Fruit fly (Drosophila melanogaster): Measurements from ENCODE around the gene CG16756.

Gene CG16756

DNA sequence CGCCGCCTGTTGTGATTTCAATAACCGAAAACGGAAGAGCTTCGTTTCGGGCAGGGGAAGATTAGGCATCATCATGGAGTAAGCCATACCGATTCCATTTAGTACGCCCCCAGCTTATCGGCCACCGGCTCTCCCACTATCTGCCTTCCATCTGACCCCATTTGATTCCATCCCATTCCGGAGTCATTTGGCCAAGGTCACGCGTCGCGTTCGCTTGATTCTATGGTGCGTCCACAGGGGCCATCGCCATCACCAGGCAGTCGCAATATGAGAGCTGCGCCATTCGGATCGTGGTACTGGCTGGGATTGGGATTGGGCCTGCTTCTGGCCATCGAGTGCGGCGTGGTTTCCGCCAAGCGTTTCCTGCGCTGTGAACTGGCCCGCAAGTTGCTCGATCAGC lies at the start of gene CG16756:
Gene CG16756 (plus strand): TSS at position 257 of the 400 bp plus-strand sequence.
- peak; percentile 12 for TF ChIP-seq noc (tag; optimal IDR thresholded peaks at IDR 0.05)

DNA sequence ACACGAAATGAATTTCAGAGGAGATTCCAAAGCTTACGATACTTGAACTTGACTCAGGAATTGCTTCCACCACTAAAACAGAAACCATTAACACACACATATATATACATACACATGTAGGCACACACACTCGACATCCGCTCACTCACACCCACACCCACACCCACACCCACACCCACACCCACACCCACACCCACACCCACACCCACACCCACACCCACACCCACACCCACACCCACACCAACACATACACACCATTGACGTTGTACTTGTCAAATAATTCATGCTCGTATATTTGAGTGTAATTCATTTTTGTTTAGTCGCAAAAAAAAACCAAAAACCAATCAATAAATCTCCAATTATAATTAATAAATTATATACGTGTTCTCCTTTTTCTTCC lies 44.8 kb upstream of the CG16756 start:
- TF ChIP-seq noc (tag; optimal IDR thresholded peaks at IDR 0.05) = no peak

DNA sequence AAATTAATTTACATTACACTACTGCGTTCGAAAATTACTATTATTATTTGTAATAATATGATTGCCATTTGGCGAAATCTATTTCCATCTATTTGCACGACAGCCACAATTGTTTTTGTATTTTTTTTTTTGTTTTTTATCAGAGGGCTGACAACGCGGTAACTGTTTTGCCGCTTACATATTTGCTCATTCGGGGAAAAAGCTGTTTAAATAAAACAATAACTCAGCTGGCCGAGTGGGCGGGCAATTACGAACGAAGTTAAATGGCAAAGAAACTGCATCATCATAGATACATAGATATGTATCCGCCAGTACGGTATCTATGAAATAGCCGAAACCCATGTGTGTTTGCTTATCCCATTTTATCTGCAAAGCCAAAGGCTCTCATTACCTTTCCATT lies 18.4 kb upstream of the CG16756 start:
- no peak for TF ChIP-seq noc (tag; optimal IDR thresholded peaks at IDR 0.05)

DNA sequence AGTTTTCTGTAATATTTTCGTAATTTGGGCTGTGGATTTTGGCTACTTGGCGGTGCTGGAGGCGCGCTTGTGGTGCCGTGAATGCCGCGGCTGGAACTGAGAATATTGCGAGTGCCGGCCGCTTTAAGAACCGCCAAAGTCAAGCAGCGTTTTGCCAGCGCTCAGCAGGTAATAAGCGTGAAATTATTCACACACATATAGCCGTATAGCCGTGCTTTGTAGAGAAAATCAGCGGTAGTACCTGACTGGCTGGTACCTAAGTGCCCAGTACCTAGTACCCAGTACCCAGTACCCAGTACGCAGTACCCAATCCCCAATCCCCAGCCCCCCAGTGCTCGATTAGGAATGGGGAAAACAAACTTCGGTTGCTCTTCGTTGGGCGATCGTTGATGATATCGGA lies 16.6 kb upstream of the CG16756 start, which contains the start of gene NAAT1:
Gene NAAT1 (minus strand): TSS at position 101 of the 400 bp plus-strand sequence.
- TF ChIP-seq noc (tag; optimal IDR thresholded peaks at IDR 0.05) = no peak

DNA sequence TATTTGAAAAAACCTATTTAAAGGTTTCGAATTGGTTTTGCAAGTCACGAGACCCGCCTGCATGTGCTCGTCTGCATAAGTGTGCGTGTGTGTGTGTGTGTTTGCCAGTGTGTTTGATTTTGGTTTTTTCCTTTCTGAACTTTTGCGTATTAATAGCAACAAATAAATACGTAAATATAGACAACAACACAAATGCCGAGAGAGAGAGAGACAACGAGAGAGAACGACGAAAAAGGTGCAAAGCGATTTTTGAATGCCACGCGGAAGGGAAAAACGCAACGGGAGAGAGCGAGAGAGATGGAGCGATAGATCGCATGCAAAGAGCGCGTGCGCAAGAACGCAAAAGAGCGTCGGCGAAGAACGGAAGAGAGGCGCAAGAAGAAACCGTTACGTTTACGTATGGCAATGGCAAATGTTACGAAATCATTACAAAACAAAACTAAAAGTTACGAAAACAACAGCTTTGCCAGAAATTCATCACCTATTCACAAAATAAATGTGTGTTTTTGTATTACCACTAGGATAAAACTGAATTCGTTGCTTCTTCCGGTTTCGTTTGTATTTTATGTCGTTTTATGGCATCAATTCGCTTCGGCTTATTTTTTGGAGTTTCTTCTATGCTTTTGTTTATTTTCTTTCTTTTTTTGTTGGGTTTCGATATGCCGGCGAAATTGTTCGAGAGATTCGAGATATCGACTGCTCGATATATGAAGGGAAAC lies 9.3 kb upstream of the CG16756 start:
- no peak for TF ChIP-seq noc (tag; optimal IDR thresholded peaks at IDR 0.05)

DNA sequence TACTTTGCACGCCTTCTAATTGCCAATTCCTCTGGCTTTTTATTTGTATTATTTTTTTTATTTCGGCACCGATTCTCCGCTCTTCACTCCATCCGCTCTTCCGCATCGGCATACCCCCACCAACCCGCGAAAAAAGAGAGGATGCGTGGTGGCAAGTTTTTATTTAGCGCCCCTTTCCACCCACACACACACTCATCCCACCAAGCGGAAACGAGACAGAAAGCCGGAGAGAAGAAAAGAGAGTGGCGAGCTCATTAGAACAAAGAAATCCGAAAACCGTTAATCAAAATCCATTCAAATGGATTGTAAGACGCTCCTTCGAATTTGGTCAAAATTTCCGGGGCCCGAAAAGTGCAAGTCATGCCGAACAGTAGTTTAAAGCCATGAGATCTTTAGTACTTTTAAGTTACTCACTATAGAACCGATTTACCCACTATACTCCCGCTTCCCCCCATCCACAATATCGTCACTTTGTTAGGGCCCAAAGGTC lies 8.7 kb upstream of the CG16756 start:
- no peak for TF ChIP-seq noc (tag; optimal IDR thresholded peaks at IDR 0.05)

DNA sequence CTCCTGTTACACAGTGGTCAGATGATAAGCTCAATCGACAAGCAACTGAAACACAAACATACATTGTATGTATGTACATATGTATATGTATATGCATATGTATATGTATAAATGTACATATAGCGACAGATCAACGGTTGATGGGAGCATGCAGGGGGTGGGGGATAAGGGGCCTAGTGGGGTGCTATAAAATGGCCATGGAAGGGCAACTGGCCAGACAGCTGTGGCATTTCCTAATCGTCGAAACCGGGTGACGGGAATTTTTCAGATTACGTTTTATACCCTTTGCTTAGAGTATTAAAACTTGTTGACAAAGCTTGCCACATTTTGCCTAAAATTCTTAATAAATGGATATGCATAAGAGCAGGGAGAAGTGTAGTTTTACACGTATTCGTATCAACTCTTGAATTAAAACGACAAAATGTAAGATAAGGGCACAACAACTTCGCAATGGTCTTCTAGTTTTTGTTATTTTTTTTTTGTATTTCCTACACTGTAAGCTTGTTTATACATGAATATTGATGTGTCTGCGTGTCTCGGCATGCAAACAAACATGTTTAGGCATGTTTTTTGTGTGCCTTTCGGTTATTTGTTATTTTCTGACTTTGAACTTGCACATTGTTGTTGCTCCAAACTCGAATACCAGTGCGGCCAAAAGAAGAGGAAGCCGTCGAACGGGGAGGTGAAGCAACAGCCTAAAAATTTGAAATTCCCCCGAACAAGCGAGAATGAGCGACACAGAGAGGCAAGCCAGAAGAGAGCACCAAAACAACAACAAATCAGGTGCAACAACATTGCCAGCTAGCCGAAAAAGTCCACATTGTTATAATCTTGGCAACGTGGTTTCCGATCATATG lies 8.0 kb upstream of the CG16756 start:
- TF ChIP-seq noc (tag; optimal IDR thresholded peaks at IDR 0.05) = peak; percentile 56

DNA sequence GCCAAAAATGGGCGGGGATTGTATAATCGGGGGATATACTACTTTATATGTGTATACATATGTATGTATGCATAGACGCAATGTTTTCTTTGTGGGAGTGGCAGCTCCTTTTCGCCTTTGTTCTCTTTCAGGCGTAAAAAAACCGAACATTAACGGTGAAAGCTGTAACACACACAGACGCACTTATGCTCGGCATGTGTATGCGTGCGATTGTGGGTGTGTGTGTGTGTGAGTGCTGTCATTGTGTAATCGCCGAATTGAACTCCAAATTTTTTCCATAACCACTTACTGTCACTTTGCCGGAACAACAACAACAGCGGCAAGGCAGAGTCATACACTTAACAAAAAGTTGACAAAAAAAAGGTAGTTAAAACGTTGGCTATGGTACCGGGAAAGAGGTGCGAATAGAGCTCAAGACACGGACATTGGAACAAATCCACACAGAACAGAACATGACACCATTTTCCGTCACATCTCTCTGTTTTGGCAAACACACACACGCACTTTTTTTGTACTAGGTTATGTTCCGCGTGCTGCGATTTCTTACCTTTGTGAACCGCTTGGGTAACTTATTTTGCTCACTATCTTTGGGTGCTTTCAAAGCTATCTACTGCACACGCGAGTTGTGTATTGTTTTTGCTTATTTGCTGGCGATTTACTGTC lies 7.3 kb upstream of the CG16756 start:
- TF ChIP-seq noc (tag; optimal IDR thresholded peaks at IDR 0.05) = no peak

DNA sequence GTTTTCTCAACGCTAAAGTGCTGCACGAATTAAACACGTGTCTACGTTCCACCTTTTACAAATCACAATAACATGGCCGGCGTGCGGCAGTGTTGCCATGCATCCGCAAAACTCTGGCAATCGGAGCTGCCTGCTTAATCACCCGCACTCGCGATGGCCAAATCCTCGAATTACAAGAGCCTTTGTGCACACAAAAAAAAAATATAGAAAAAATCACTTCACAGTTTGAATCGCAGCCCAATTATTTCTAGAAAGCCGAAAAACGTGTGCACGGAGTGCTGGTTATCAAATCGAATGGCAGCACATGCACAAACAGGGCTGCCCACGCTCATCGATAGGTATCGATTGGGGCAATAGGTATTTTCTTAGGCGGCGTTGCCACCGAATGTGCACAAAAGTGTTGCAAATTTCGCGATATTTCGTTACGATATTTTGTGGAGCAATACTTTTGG lies 6.7 kb upstream of the CG16756 start, which contains the start of gene spoon:
Gene spoon (minus strand): TSS at position 300 of the 452 bp plus-strand sequence.
- TF ChIP-seq noc (tag; optimal IDR thresholded peaks at IDR 0.05) = peak; percentile 48

DNA sequence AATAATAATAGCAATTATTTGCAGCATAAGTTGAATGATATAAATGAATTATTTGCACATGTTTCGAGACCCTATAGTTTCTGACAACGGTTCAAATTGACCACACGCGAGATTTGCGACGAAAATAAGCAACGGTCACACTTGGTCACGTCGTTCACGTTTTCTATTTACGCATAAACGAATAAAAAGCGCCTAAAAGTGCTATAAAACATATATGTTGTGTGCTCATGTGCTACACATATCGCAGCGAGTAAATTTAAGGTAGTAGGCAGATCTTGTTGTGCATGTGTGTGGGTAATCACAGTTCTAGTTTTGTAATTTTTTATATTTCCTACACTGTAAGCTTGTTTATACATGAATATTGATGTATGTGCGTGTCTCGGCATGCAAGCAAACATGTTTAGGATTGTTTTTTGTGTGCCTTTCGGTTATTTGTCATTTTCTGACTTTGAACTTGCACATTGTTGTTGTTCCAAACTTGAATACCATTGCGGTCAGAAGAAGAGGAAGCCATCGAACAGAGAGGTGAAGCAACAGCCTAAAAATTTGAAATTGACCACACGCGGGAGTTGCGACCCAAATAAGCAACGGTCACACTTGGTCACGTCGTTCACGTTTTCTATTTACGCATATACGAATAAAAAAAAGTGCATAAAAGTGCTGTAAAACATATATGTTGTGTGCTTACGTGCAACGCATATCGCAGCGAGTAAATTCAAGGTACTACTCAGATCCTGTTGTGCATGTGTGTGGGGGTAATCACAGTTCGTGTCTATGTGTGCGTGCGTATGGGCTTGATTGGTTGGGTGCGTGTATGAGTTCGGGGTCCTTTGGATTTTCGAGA lies 5.7 kb upstream of the CG16756 start, which contains the start of gene Usp16-45:
Gene Usp16-45 (plus strand): TSS at position 127 of the 844 bp plus-strand sequence.
- TF ChIP-seq noc (tag; optimal IDR thresholded peaks at IDR 0.05) = no peak

DNA sequence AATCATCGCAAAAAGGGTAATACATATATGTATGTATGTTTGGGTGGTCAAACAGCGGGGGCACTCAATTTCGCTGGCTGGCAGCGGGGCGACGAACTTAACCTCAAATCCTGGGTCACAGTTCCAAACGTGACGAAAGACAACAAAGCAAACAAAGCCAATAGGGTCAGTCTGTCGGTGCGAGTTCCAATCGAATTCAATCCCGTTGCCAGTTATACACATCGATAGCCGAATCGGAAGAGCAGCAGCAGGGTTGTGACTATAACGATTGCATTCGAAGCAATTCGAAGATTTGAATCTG lies 5.1 kb upstream of the CG16756 start:
- no peak for TF ChIP-seq noc (tag; optimal IDR thresholded peaks at IDR 0.05)

DNA sequence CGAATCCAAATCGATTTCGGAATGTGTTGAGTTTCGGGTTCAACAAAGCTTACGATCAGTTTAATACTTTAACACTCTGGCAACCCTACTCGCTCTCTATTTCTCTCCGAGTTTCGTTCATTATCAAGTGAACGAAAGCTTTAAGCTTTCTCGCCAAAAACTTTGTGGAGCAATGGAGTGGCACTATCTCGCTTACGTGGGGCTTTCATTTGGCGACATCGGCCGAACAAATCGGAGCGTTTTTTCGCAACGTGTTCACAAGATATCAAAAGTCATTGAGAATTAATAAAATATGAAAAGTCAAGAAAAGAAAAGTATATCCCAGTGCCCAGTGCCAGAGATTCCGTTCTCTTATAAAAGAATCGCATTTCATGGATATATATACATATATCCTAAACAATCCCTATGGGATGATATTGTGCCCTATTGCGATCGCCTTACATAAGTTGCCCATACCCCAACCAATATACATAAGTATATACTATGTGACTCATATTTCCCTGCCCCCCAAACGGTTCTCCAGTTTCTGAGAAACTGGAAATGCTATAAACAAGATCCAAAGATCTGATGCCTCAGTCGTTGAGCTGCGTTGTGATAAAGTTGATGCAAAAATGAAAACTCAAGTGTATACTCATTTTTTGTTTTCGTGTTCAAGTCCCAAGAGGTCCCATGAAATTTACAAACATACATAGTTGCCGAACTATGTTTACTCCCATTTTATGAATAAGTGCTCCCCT lies 1.2 kb downstream of the CG16756 start:
- peak; percentile 50 for TF ChIP-seq noc (tag; optimal IDR thresholded peaks at IDR 0.05)

DNA sequence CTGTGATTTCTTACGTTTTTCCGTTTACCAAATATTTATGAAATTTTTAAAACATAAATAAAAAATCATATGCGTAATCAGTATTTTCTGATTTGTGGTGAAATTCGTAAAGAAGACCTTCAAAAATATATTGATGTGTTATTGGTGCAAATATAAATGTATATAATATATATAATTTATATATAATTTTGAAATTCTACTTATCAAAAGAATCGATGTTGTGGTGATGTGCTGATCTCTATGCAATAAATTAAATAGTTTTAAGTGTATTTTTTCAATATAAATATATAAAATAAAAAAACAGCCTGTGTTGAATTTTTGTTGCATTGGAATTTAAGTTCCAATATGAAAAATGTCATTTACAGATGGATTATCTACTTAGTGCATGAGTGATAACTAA lies 2.0 kb downstream of the CG16756 start, which contains the start of gene CG15784:
Gene CG15784 (plus strand): TSS at position 301 of the 400 bp plus-strand sequence.
- TF ChIP-seq noc (tag; optimal IDR thresholded peaks at IDR 0.05) = no peak

DNA sequence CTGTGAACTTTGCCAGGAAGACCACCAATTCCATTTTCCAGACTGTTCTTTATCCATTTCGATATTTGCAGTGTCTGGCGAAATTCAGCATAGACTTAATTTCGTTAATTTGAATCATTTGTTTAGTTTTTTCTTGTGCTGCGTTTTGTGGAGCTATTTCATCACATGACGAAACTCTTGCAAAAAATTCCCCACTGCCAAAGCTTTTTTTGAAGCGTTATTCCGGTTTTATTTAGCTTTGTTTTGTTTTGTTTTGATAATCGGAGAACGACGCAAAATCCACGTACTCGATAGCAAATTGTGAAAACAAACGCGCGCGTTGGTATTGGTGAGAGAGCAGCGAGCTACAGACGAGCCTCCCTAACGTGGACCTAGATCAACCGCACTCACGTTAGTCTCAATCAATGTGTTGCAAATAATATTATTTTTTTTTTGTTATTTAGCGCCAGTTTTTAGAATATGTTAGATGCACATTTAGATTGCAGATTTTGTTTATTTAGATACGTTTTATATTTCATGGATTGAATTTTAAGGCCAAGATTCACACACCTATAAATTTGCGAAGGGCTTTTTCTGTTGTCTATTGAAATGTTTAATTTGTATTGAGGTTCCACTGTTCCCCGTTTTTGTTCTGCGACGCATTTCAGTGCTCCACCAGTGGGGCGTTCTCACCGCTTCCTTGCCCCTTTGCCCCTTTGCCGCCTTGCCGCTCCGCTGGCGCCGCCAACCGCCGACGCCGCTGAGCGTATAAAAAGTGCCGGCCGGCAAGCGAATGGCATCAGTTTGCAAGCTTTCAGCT lies 2.7 kb downstream of the CG16756 start:
- peak; percentile 93 for TF ChIP-seq noc (tag; optimal IDR thresholded peaks at IDR 0.05)
